Fruit fly (Drosophila melanogaster): ENCODE results near the gene CG16972.
A peak's percentile ranks its signal among the peaks of the same experiment; 100 is the strongest.

dm6 chr2L:13205256-13205655, 2.2 kb upstream of the CG16972 start:
- peak; percentile 54 for TF ChIP-seq CG13204 (GFP tag; optimal IDR thresholded peaks at IDR 0.05)
- peak; percentile 3 for TF ChIP-seq gl (tag; optimal IDR thresholded peaks at IDR 0.05)
- no peak for TF ChIP-seq rn (GFP tag; IDR thresholded peaks at IDR 0.05)
- no peak for TF ChIP-seq CG8159 (tag; optimal IDR thresholded peaks at IDR 0.05)
- no peak for TF ChIP-seq CG34367 (tag; optimal IDR thresholded peaks at IDR 0.05)
- no peak for TF ChIP-seq CG14655 (GFP tag; optimal IDR thresholded peaks at IDR 0.05)
- no peak for TF ChIP-seq D1 (tag; optimal IDR thresholded peaks at IDR 0.05)
- TF ChIP-seq CG9948 (tag; optimal IDR thresholded peaks at IDR 0.05), result no peak
- TF ChIP-seq EcR (GFP tag; optimal IDR thresholded peaks at IDR 0.05), result peak; percentile 49
- peak; percentile 48 for TF ChIP-seq Snoo (tag; optimal IDR thresholded peaks at IDR 0.05)
- no peak for TF ChIP-seq CG17806 (tag; optimal IDR thresholded peaks at IDR 0.05)
- no peak for TF ChIP-seq CG8301 (tag; optimal IDR thresholded peaks at IDR 0.05)
